Worm (Caenorhabditis elegans) whole organism, L2 larva: ENCODE measurements around the gene ins-39.

Source experiments
- lsy-2 ChIP-seq, 2 experiments: fragments of 150-350 bp in 1 of 2; sonication (generic microtip) in 1 of 2; optimal IDR thresholded peaks; 2 replicates each; lab custom pipeline; 2014 to 2017; ENCODE audit warnings: missing biosample characterization in 2 of 2, missing genetic modification characterization in 2 of 2
- unc-62 ChIP-seq: fragments of 150-350 bp; optimal IDR thresholded peaks from 2 replicates; lab custom pipeline; 2014; ENCODE audit warnings: missing biosample characterization, missing genetic modification reagents, missing genetic modification characterization

- TF ChIP-seq unc-62 (no peak), lsy-2 (tag; optimal IDR thresholded peaks at IDR 0.05; lab: Kevin White, UChicago) (no peak)
These were observed 33.1 kb downstream of the ins-39 start, which contains the start of gene H42K12.3 for ce11 chrX:1311084-1311483.
